Worm (Caenorhabditis elegans) whole organism, mixed stage, embryonic: Measurements from ENCODE around the gene C07G3.8.

ENCODE experiments used
- lin-32 ChIP-seq: fragments of 200-800 bp; sonication (Bioruptor generic); optimal IDR thresholded peaks from 2 replicates; lab custom pipeline; 2018; ENCODE audit warnings: mild to moderate bottlenecking, missing genetic modification characterization, missing compliant biosample characterization
- nhr-2 ChIP-seq: fragments of 150-350 bp; optimal IDR thresholded peaks from 2 replicates; lab custom pipeline; 2014; ENCODE audit warnings: missing biosample characterization, missing genetic modification characterization
- nhr-28 ChIP-seq: fragments of 150-350 bp; optimal IDR thresholded peaks from 2 replicates; lab custom pipeline; 2014; ENCODE audit warnings: missing biosample characterization, missing genetic modification characterization
- snpc-4 ChIP-seq: fragments of 150-350 bp; optimal IDR thresholded peaks from 2 replicates; lab custom pipeline; 2014; ENCODE audit warnings: missing biosample characterization, missing genetic modification characterization
- unc-62 ChIP-seq: fragments of 150-350 bp; optimal IDR thresholded peaks from 2 replicates; lab custom pipeline; 2014; ENCODE audit warnings: missing biosample characterization, missing genetic modification reagents, missing genetic modification characterization

- no peak for TF ChIP-seq nhr-28 (tag; lab: Kevin White, UChicago)
- no peak for TF ChIP-seq unc-62 (GFP tag; lab: Kevin White, UChicago)
- no peak for TF ChIP-seq lin-32 (GFP tag; lab: Kevin White, UChicago)
- no peak for TF ChIP-seq nhr-2
- no peak for TF ChIP-seq snpc-4 (tag; lab: Kevin White, UChicago)
Observed at ce11 chrV:3470782-3471181, 31.2 kb downstream of the C07G3.8 start, which contains the start of gene srbc-29.
